Worm (Caenorhabditis elegans) whole organism, L2 larva: ENCODE measurements around the gene nas-10.

ENCODE experiments used
- blmp-1 ChIP-seq: sonication (generic microtip); optimal IDR thresholded peaks from 2 replicates; lab custom pipeline; 2017; ENCODE audit warnings: missing genetic modification characterization, mild to moderate bottlenecking, missing compliant biosample characterization, antibody characterized with exemption, moderate library complexity; ENCODE audit not compliant: insufficient read depth
- egl-27 ChIP-seq: sonication (generic microtip); optimal IDR thresholded peaks from 3 replicates; lab custom pipeline; 2017; ENCODE audit warnings: missing biosample characterization, missing genetic modification reagents, missing genetic modification characterization
- lin-11 ChIP-seq: fragments of 150-350 bp; sonication (generic microtip); optimal IDR thresholded peaks from 2 replicates; lab custom pipeline; 2014; ENCODE audit warnings: missing biosample characterization, missing genetic modification characterization, inconsistent platforms, mixed read lengths
- lin-39 ChIP-seq: fragments of 150-350 bp; optimal IDR thresholded peaks from 2 replicates; lab custom pipeline; 2014; ENCODE audit warnings: missing biosample characterization, missing genetic modification reagents, missing genetic modification characterization
- nhr-25 ChIP-seq: fragments of 150-350 bp; sonication (generic microtip); optimal IDR thresholded peaks from 3 replicates; lab custom pipeline; 2014; ENCODE audit warnings: missing biosample characterization, missing genetic modification characterization

DNA sequence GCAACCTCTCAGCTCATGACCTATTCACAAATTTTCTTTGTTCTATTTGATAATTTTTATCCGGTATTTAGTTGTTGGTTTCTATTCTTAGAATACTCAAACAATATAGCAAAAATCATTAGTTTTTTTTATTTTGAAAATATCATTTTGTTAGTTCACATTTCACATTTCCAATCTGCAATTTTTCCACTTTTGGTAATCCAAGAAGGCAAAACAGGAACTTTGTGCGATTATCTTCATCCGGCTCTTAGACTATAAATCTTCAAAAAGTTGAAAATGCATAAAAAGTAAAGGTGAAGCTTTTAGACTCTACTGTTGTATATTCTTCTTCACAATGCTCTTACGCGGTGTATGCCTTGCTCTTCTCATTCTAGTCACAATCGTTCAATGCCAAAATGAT, 4.9 kb downstream of the nas-10 start, which contains the start of gene nlp-19:
- TF ChIP-seq egl-27 (tag; lab: Kevin White, UChicago) = no peak
- no peak for TF ChIP-seq blmp-1 (tag; lab: Kevin White, UChicago)
- no peak for TF ChIP-seq lin-11 (tag; lab: Kevin White, UChicago)
- no peak for TF ChIP-seq lin-39
- no peak for TF ChIP-seq nhr-25
